Worm (Caenorhabditis elegans) whole organism, midembryonic: Measurements from ENCODE around the gene Y7A5A.1.

Experiments used
- T22C8.4 ChIP-seq: fragments of 200-800 bp; sonication (Bioruptor generic); IDR thresholded peaks from 2 replicates; pipeline ENCODE4 v1.3.6; 2022; ENCODE audit warnings: missing genetic modification characterization, missing compliant biosample characterization
- cog-1 ChIP-seq: sonication (generic microtip); optimal IDR thresholded peaks from 2 replicates; lab custom pipeline; 2016; ENCODE audit warnings: missing genetic modification characterization, missing compliant biosample characterization
- flt-1 ChIP-seq: fragments of 200-800 bp; sonication (Bioruptor generic); IDR thresholded peaks from 2 replicates; pipeline ENCODE4 v1.3.6; 2022; ENCODE audit warnings: missing genetic modification characterization, missing compliant biosample characterization
- klf-2 ChIP-seq: fragments of 200-800 bp; sonication (Bioruptor generic); conservative IDR thresholded peaks from 2 replicates; pipeline ENCODE4 v1.3.6; 2022; ENCODE audit warnings: missing genetic modification reagents, missing genetic modification characterization, missing compliant biosample characterization
- med-1 ChIP-seq: sonication (generic microtip); optimal IDR thresholded peaks from 2 replicates; lab custom pipeline; 2017; ENCODE audit warnings: missing genetic modification characterization, mild to moderate bottlenecking, missing compliant biosample characterization, antibody characterized with exemption, missing genetic modification reagents; ENCODE audit not compliant: insufficient read depth
- ref-1 ChIP-seq: fragments of 200-800 bp; sonication (Bioruptor generic); conservative IDR thresholded peaks from 2 replicates; pipeline ENCODE4 v1.3.6; 2022; ENCODE audit warnings: missing genetic modification reagents, missing genetic modification characterization, missing compliant biosample characterization
- tab-1 ChIP-seq: fragments of 200-800 bp; sonication (Bioruptor generic); IDR thresholded peaks from 2 replicates; pipeline ENCODE4 v1.3.6; 2022; ENCODE audit warnings: missing genetic modification characterization, missing compliant biosample characterization
- ztf-23 ChIP-seq: fragments of 200-800 bp; sonication (Bioruptor generic); IDR thresholded peaks from 2 replicates; pipeline ENCODE4 v1.3.6; 2022; ENCODE audit warnings: missing genetic modification reagents, missing genetic modification characterization, missing compliant biosample characterization
- ztf-29 ChIP-seq: fragments of 200-800 bp; sonication (Bioruptor generic); IDR thresholded peaks from 2 replicates; pipeline ENCODE4 v1.3.6; 2022; ENCODE audit warnings: missing genetic modification reagents, missing genetic modification characterization, missing compliant biosample characterization

Gene Y7A5A.1

DNA sequence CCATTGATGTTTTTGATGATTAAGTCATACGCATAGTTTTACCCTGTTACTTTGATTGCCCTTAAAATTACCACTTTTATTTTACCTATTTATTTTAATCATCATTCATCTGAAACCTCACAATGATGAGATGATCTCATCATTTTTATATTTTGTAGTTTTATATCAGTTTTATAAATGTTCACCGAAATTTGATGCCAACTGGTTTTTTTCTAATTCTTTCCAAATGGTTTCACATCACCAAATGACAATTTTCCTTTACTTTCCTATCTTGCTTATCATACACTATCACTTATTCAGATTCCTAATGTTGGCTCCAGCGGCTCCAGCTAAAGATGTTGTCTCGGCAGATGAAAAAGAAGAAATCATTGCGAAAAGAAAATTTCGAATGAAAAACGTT lies 39.6 kb downstream of the Y7A5A.1 start, which contains the start of gene lin-15A:
lin-15A (plus strand) TSS at position 301 of the 400 bp plus-strand sequence.
- TF ChIP-seq ref-1 (GFP tag; lab: Robert Waterston, UW) (no peak), cog-1 (tag; lab: Kevin White, UChicago) (no peak), flt-1 (GFP tag; lab: Robert Waterston, UW) (no peak), tab-1 (GFP tag; lab: Robert Waterston, UW) (no peak), med-1 (GFP tag; lab: Kevin White, UChicago) (no peak), klf-2 (GFP tag; lab: Robert Waterston, UW) (no peak), ztf-23 (GFP tag; lab: Robert Waterston, UW) (no peak), T22C8.4 (GFP tag; lab: Robert Waterston, UW) (no peak), ztf-29 (GFP tag; lab: Robert Waterston, UW) (no peak)

DNA sequence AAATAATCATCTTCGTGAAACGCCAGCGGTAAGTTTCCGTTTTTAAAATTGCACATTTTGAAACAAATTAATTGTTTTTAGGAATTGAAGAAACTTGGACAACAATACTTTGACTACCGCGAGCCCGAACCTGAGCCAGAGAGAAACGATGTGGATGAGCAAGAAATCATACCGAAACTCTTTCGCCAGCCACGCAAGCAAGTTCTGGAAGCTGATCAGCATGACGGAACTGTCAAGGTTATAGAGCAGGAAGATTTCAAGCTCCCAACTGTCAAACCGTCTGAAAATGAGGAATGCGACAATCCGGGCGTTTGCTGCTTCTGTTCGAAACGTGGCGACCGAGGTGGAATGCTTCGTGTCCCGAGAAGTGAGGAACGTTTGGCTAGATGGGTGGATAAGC lies 41.0 kb downstream of the Y7A5A.1 start:
- TF ChIP-seq flt-1 (GFP tag; lab: Robert Waterston, UW) (no peak), cog-1 (tag; lab: Kevin White, UChicago) (no peak), tab-1 (GFP tag; lab: Robert Waterston, UW) (no peak), T22C8.4 (GFP tag; lab: Robert Waterston, UW) (no peak), ztf-29 (GFP tag; lab: Robert Waterston, UW) (no peak), klf-2 (GFP tag; lab: Robert Waterston, UW) (no peak), med-1 (GFP tag; lab: Kevin White, UChicago) (no peak), ztf-23 (GFP tag; lab: Robert Waterston, UW) (no peak), ref-1 (GFP tag; lab: Robert Waterston, UW) (no peak)

DNA sequence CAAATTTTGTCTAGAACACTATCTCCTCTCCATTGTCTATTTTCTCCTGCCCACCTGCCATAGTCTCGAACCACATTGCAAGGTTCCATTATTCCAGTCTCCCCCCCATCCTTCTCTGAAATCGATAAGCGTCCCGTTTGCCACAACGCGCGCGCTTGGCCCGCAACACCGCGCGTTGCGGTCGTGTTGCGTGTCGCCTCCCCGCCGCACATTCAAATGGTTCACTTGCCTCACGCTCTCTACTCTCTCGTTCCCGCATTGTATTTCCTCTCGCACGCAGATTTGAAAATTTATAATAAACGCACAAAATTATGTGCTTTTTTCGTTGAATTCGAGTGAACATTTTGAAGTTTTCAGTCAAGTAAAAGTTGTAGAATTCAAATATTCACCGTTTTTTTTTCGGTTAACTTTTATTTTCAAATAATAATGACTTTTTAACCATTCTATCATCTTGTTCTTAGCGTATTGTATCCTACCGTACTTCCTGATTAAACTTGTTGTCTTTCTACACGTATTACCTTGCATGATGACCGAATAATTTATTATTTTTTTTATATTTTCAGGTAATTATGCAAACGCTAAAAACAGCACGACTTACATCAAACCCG lies 45.6 kb downstream of the Y7A5A.1 start, which contains the start of gene lin-15B:
lin-15B (plus strand) TSS at position 558 of the 608 bp plus-strand sequence.
- TF ChIP-seq T22C8.4 (GFP tag; lab: Robert Waterston, UW) (0 out of 2 replicates have a peak, but pooled peaks have one; percentile 25), flt-1 (GFP tag; lab: Robert Waterston, UW) (no peak), tab-1 (GFP tag; lab: Robert Waterston, UW) (no peak)

ce11 chrX:15724994-15725393 lies 46.3 kb downstream of the Y7A5A.1 start:
- TF ChIP-seq med-1 (GFP tag; lab: Kevin White, UChicago) (no peak), ztf-23 (GFP tag; lab: Robert Waterston, UW) (no peak), ref-1 (GFP tag; lab: Robert Waterston, UW) (no peak), T22C8.4 (GFP tag; lab: Robert Waterston, UW) (no peak), flt-1 (GFP tag; lab: Robert Waterston, UW) (no peak), ztf-29 (GFP tag; lab: Robert Waterston, UW) (no peak), tab-1 (GFP tag; lab: Robert Waterston, UW) (no peak), klf-2 (GFP tag; lab: Robert Waterston, UW) (no peak), cog-1 (tag; lab: Kevin White, UChicago) (no peak)

DNA sequence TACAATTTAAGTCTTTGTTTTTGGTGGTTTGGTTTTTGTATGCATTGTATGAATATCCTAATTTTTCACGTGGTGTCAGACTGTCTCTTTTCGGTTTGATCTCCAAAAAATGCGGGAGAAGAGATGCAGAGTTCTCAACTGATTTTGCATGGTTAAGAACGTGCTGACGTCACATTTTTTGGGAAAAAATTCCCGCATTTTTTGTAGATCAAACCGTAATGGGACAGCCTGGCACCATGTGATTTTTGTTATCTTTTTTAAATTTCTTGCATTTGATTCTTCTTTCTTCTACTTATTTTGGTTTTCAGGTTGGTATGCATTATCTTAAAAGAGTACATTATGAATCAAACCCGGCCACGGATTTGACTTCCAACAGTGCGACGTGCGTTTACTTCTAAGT lies 49.9 kb downstream of the Y7A5A.1 start, which contains the start of gene ZK662.5:
ZK662.5 (plus strand) TSS at position 301 of the 400 bp plus-strand sequence.
- no peak for TF ChIP-seq T22C8.4 (GFP tag; lab: Robert Waterston, UW)
- TF ChIP-seq cog-1 (tag; lab: Kevin White, UChicago) = no peak
- no peak for TF ChIP-seq ztf-23 (GFP tag; lab: Robert Waterston, UW)

DNA sequence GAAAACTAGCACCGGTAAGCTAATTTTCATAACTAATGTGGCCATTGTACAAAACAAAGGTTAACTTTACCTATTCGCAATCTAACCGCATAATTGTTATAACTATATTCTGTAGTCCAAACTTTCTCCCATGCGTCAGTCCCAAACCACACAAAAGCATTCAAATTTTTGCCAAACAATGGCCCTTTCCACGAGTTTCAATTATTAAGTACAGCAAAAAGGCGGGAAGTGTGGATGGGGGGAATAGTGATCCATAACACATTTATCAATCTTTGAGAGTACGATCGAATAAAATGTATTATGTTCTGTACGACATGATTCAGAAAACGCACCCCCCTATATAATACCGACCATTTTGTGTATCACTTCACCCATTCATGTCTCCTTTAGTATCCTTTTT lies 53.0 kb downstream of the Y7A5A.1 start, which contains the start of gene ZK662.6:
ZK662.6 (plus strand) TSS at position 301 of the 400 bp plus-strand sequence.
- TF ChIP-seq flt-1 (GFP tag; lab: Robert Waterston, UW) = no peak
- TF ChIP-seq ref-1 (GFP tag; lab: Robert Waterston, UW) = no peak
- no peak for TF ChIP-seq med-1 (GFP tag; lab: Kevin White, UChicago)
- no peak for TF ChIP-seq cog-1 (tag; lab: Kevin White, UChicago)
- no peak for TF ChIP-seq tab-1 (GFP tag; lab: Robert Waterston, UW)
- no peak for TF ChIP-seq klf-2 (GFP tag; lab: Robert Waterston, UW)
- no peak for TF ChIP-seq ztf-23 (GFP tag; lab: Robert Waterston, UW)
- no peak for TF ChIP-seq ztf-29 (GFP tag; lab: Robert Waterston, UW)
- no peak for TF ChIP-seq T22C8.4 (GFP tag; lab: Robert Waterston, UW)
